Worm (Caenorhabditis elegans) whole organism, L3 larva: ENCODE data around the gene ZC376.8.

ENCODE experiments used
- R02D3.7 ChIP-seq: fragments of 150-350 bp; optimal IDR thresholded peaks from 2 replicates; lab custom pipeline; 2014; ENCODE audit warnings: missing biosample characterization, missing genetic modification characterization
- ZK546.5 ChIP-seq: sonication (generic microtip); optimal IDR thresholded peaks from 2 replicates; lab custom pipeline; 2017; ENCODE audit warnings: missing biosample characterization, missing genetic modification characterization
- aly-2 ChIP-seq: fragments of 150-350 bp; optimal IDR thresholded peaks from 2 replicates; lab custom pipeline; 2014; ENCODE audit warnings: missing biosample characterization, missing genetic modification characterization
- ama-1 ChIP-seq: fragments of 150-350 bp; optimal IDR thresholded peaks from 2 replicates; lab custom pipeline; 2018
- ceh-16 ChIP-seq: sonication (generic microtip); optimal IDR thresholded peaks from 2 replicates; lab custom pipeline; 2017; ENCODE audit warnings: missing biosample characterization, missing genetic modification characterization
- ceh-28 ChIP-seq: fragments of 150-350 bp; optimal IDR thresholded peaks from 2 replicates; lab custom pipeline; 2014; ENCODE audit warnings: missing biosample characterization, missing genetic modification reagents, missing genetic modification characterization
- ceh-82 ChIP-seq: fragments of 150-350 bp; optimal IDR thresholded peaks from 2 replicates; lab custom pipeline; 2014; ENCODE audit warnings: missing biosample characterization, missing genetic modification characterization
- ceh-9 ChIP-seq: sonication (generic microtip); optimal IDR thresholded peaks from 2 replicates; lab custom pipeline; 2018; ENCODE audit warnings: missing biosample characterization, missing genetic modification characterization
- daf-12 ChIP-seq: fragments of 150-350 bp; optimal IDR thresholded peaks from 2 replicates; lab custom pipeline; 2014; ENCODE audit warnings: missing biosample characterization, missing genetic modification reagents, missing genetic modification characterization
- egl-27 ChIP-seq: sonication (generic microtip); optimal IDR thresholded peaks from 4 replicates; lab custom pipeline; 2017; ENCODE audit warnings: missing biosample characterization, missing genetic modification reagents, missing genetic modification characterization
- egl-5 ChIP-seq: fragments of 150-350 bp; optimal IDR thresholded peaks from 2 replicates; lab custom pipeline; 2017; ENCODE audit warnings: missing biosample characterization, missing genetic modification reagents, missing genetic modification characterization, inconsistent platforms
- elt-1 ChIP-seq: fragments of 150-350 bp; optimal IDR thresholded peaks from 2 replicates; lab custom pipeline; 2014; ENCODE audit warnings: missing biosample characterization, missing genetic modification characterization
- elt-2 ChIP-seq: sonication (generic microtip); optimal IDR thresholded peaks from 2 replicates; lab custom pipeline; 2016; ENCODE audit warnings: missing genetic modification reagents, mild to moderate bottlenecking, missing genetic modification characterization, missing compliant biosample characterization
- elt-3 ChIP-seq, 3 experiments: fragments of 150-350 bp in 1 of 3; sonication (generic microtip) in 2 of 3; optimal IDR thresholded peaks; 2 replicates in 2 of 3; 4 replicates in 1 of 3; lab custom pipeline; 2014 to 2017; ENCODE audit warnings: missing biosample characterization in 3 of 3, missing genetic modification characterization in 3 of 3
- eor-1 ChIP-seq, 2 experiments: fragments of 150-350 bp; optimal IDR thresholded peaks; 2 replicates each; lab custom pipeline; 2014 to 2018; ENCODE audit warnings: missing biosample characterization in 2 of 2, missing genetic modification characterization in 2 of 2
- fkh-10 ChIP-seq: sonication (generic microtip); optimal IDR thresholded peaks from 2 replicates; lab custom pipeline; 2017; ENCODE audit warnings: missing biosample characterization, missing genetic modification reagents, missing genetic modification characterization
- fkh-2 ChIP-seq: fragments of 150-350 bp; optimal IDR thresholded peaks from 2 replicates; lab custom pipeline; 2014; ENCODE audit warnings: missing biosample characterization, missing genetic modification reagents, missing genetic modification characterization
- fos-1 ChIP-seq: fragments of 150-350 bp; optimal IDR thresholded peaks from 2 replicates; lab custom pipeline; 2014; ENCODE audit warnings: missing biosample characterization, missing genetic modification characterization
- hmg-11 ChIP-seq: sonication (generic microtip); optimal IDR thresholded peaks from 2 replicates; lab custom pipeline; 2016; ENCODE audit warnings: missing genetic modification characterization, missing compliant biosample characterization
- jun-1 ChIP-seq: fragments of 150-350 bp; optimal IDR thresholded peaks from 2 replicates; lab custom pipeline; 2014; ENCODE audit warnings: missing biosample characterization, missing genetic modification reagents, missing genetic modification characterization
- lin-15B ChIP-seq: fragments of 150-350 bp; optimal IDR thresholded peaks from 2 replicates; lab custom pipeline; 2014; ENCODE audit warnings: missing biosample characterization, missing genetic modification characterization
- lin-39 ChIP-seq: fragments of 150-350 bp; optimal IDR thresholded peaks from 2 replicates; lab custom pipeline; 2018; ENCODE audit warnings: missing biosample characterization, missing genetic modification reagents, missing genetic modification characterization
- lsy-12 ChIP-seq: sonication (generic microtip); optimal IDR thresholded peaks from 2 replicates; lab custom pipeline; 2016; ENCODE audit warnings: mild to moderate bottlenecking, missing genetic modification characterization, missing compliant biosample characterization
- mdl-1 ChIP-seq: fragments of 150-350 bp; optimal IDR thresholded peaks from 2 replicates; lab custom pipeline; 2014; ENCODE audit warnings: missing biosample characterization, missing genetic modification characterization
- mml-1 ChIP-seq: fragments of 150-350 bp; sonication (generic microtip); optimal IDR thresholded peaks from 3 replicates; lab custom pipeline; 2014; ENCODE audit warnings: missing biosample characterization, missing genetic modification characterization
- nfya-1 ChIP-seq: sonication (generic microtip); optimal IDR thresholded peaks from 2 replicates; lab custom pipeline; 2017; ENCODE audit warnings: missing genetic modification characterization, mild to moderate bottlenecking, missing compliant biosample characterization, antibody characterized with exemption, moderate library complexity; ENCODE audit not compliant: insufficient read depth
- nhr-11 ChIP-seq: fragments of 150-350 bp; optimal IDR thresholded peaks from 2 replicates; lab custom pipeline; 2014; ENCODE audit warnings: missing biosample characterization, missing genetic modification characterization
- nhr-12 ChIP-seq: fragments of 150-350 bp; optimal IDR thresholded peaks from 2 replicates; lab custom pipeline; 2014; ENCODE audit warnings: missing biosample characterization, missing genetic modification characterization
- nhr-23 ChIP-seq: fragments of 150-350 bp; optimal IDR thresholded peaks from 2 replicates; lab custom pipeline; 2014; ENCODE audit warnings: missing biosample characterization, missing genetic modification reagents, missing genetic modification characterization
- nhr-237 ChIP-seq: fragments of 150-350 bp; optimal IDR thresholded peaks from 2 replicates; lab custom pipeline; 2014; ENCODE audit warnings: missing biosample characterization, missing genetic modification characterization
- nhr-25 ChIP-seq: sonication (generic microtip); optimal IDR thresholded peaks from 2 replicates; lab custom pipeline; 2017; ENCODE audit warnings: missing biosample characterization, missing genetic modification characterization
- nhr-28 ChIP-seq: fragments of 150-350 bp; optimal IDR thresholded peaks from 2 replicates; lab custom pipeline; 2014; ENCODE audit warnings: missing biosample characterization, missing genetic modification characterization
- nhr-43 ChIP-seq: sonication (generic microtip); optimal IDR thresholded peaks from 2 replicates; lab custom pipeline; 2016; ENCODE audit warnings: mild to moderate bottlenecking, missing genetic modification characterization, missing compliant biosample characterization; ENCODE audit not compliant: poor library complexity, severe bottlenecking
- nhr-67 ChIP-seq: fragments of 150-350 bp; optimal IDR thresholded peaks from 2 replicates; lab custom pipeline; 2014; ENCODE audit warnings: missing biosample characterization, missing genetic modification characterization
- nhr-76 ChIP-seq: fragments of 150-350 bp; sonication (generic microtip); optimal IDR thresholded peaks from 5 replicates; lab custom pipeline; 2014; ENCODE audit warnings: missing biosample characterization, missing genetic modification characterization
- nhr-77 ChIP-seq: fragments of 150-350 bp; optimal IDR thresholded peaks from 2 replicates; lab custom pipeline; 2014; ENCODE audit warnings: missing biosample characterization, missing genetic modification characterization
- pha-4 ChIP-seq: fragments of 150-350 bp; optimal IDR thresholded peaks from 2 replicates; lab custom pipeline; 2014; ENCODE audit warnings: missing biosample characterization, missing genetic modification reagents, missing genetic modification characterization
- pqm-1 ChIP-seq: fragments of 150-350 bp; optimal IDR thresholded peaks from 2 replicates; lab custom pipeline; 2017; ENCODE audit warnings: missing biosample characterization, missing genetic modification characterization, inconsistent platforms
- sea-2 ChIP-seq: fragments of 150-350 bp; sonication (generic microtip); optimal IDR thresholded peaks from 4 replicates; lab custom pipeline; 2014; ENCODE audit warnings: missing biosample characterization, missing genetic modification reagents, missing genetic modification characterization
- skn-1 ChIP-seq: fragments of 150-350 bp; optimal IDR thresholded peaks from 2 replicates; lab custom pipeline; 2014; ENCODE audit warnings: missing biosample characterization, missing genetic modification characterization
- snpc-4 ChIP-seq: fragments of 150-350 bp; optimal IDR thresholded peaks from 2 replicates; lab custom pipeline; 2014; ENCODE audit warnings: missing biosample characterization, missing genetic modification characterization
- tbx-2 ChIP-seq: sonication (generic microtip); optimal IDR thresholded peaks from 2 replicates; lab custom pipeline; 2016; ENCODE audit warnings: mild to moderate bottlenecking, missing genetic modification characterization, missing compliant biosample characterization
- unc-39 ChIP-seq: sonication (generic microtip); optimal IDR thresholded peaks from 4 replicates; lab custom pipeline; 2017; ENCODE audit warnings: missing biosample characterization, missing genetic modification characterization
- unc-62 ChIP-seq: fragments of 150-350 bp; sonication (generic microtip); optimal IDR thresholded peaks from 4 replicates; lab custom pipeline; 2014; ENCODE audit warnings: missing biosample characterization, missing genetic modification reagents, missing genetic modification characterization
- zag-1 ChIP-seq: fragments of 150-350 bp; optimal IDR thresholded peaks from 2 replicates; lab custom pipeline; 2014; ENCODE audit warnings: missing biosample characterization, missing genetic modification characterization
- ztf-11 ChIP-seq: fragments of 150-350 bp; optimal IDR thresholded peaks from 2 replicates; lab custom pipeline; 2014; ENCODE audit warnings: missing biosample characterization, missing genetic modification characterization
- ztf-4 ChIP-seq: fragments of 150-350 bp; optimal IDR thresholded peaks from 2 replicates; lab custom pipeline; 2014; ENCODE audit warnings: missing biosample characterization, missing genetic modification characterization

Gene ZC376.8

ce11 chrV:14192870-14193269, 12.8 kb downstream of the ZC376.8 start:
- no peak for TF ChIP-seq nhr-43 (tag; lab: Kevin White, UChicago)
- no peak for TF ChIP-seq nhr-67 (tag; lab: Kevin White, UChicago)
- TF ChIP-seq elt-1 (tag; lab: Kevin White, UChicago): no peak
- no peak for TF ChIP-seq ceh-28 (tag; lab: Kevin White, UChicago)
- no peak for TF ChIP-seq mml-1 (tag; lab: Kevin White, UChicago)
- no peak for TF ChIP-seq elt-2 (tag; lab: Kevin White, UChicago)
- no peak for TF ChIP-seq hmg-11
- no peak for TF ChIP-seq zag-1 (tag; lab: Kevin White, UChicago)
- no peak for TF ChIP-seq daf-12 (tag; lab: Kevin White, UChicago)
- no peak for TF ChIP-seq sea-2 (GFP tag; lab: Kevin White, UChicago)
- no peak for TF ChIP-seq ama-1 (lab: Kevin White, UChicago)
- no peak for TF ChIP-seq tbx-2 (tag; lab: Kevin White, UChicago)
- no peak for TF ChIP-seq eor-1 (tag; optimal IDR thresholded peaks at IDR 0.05; lab: Kevin White, UChicago)
- TF ChIP-seq fkh-10 (GFP tag; lab: Kevin White, UChicago): no peak
- TF ChIP-seq nhr-237 (tag; lab: Kevin White, UChicago): no peak

- TF ChIP-seq aly-2 (tag; lab: Kevin White, UChicago) (no peak), sea-2 (GFP tag; lab: Kevin White, UChicago) (no peak), nfya-1 (peak; percentile 80), elt-2 (tag; lab: Kevin White, UChicago) (peak; percentile 85), pha-4 (tag; lab: Kevin White, UChicago) (peak; percentile 77), ztf-11 (tag; lab: Kevin White, UChicago) (no peak), lsy-12 (tag; lab: Kevin White, UChicago) (peak; percentile 17), skn-1 (tag; lab: Kevin White, UChicago) (no peak), nhr-237 (tag; lab: Kevin White, UChicago) (no peak), R02D3.7 (tag; lab: Kevin White, UChicago) (peak; percentile 44), ceh-9 (tag; lab: Kevin White, UChicago) (no peak), mml-1 (tag; lab: Kevin White, UChicago) (no peak), snpc-4 (tag; lab: Kevin White, UChicago) (peak; percentile 35), nhr-76 (tag; lab: Kevin White, UChicago) (no peak), eor-1 (tag; optimal IDR thresholded peaks at IDR 0.05; lab: Kevin White, UChicago) (no peak), lin-39 (tag; lab: Kevin White, UChicago) (peak; percentile 53), ceh-16 (tag; lab: Kevin White, UChicago) (no peak), nhr-43 (tag; lab: Kevin White, UChicago) (peak; percentile 54), nhr-23 (tag; lab: Kevin White, UChicago) (peak; percentile 57), ceh-28 (tag; lab: Kevin White, UChicago) (peak; percentile 53), nhr-77 (tag; lab: Kevin White, UChicago) (peak; percentile 47), elt-1 (tag; lab: Kevin White, UChicago) (no peak), nhr-25 (tag; lab: Kevin White, UChicago) (peak; percentile 80), tbx-2 (tag; lab: Kevin White, UChicago) (no peak), nhr-12 (tag; lab: Kevin White, UChicago) (no peak), ztf-4 (tag; lab: Kevin White, UChicago) (no peak), unc-39 (tag; lab: Kevin White, UChicago) (no peak), fos-1 (tag; lab: Kevin White, UChicago) (no peak), egl-5 (tag; lab: Kevin White, UChicago) (no peak), fkh-2 (tag; lab: Kevin White, UChicago) (no peak), pqm-1 (tag; lab: Kevin White, UChicago) (peak; percentile 75), nhr-67 (tag; lab: Kevin White, UChicago) (no peak), daf-12 (tag; lab: Kevin White, UChicago) (no peak), nhr-28 (tag; lab: Kevin White, UChicago) (no peak), mdl-1 (tag; lab: Kevin White, UChicago) (no peak), ZK546.5 (tag; lab: Kevin White, UChicago) (no peak), egl-27 (no peak), nhr-11 (tag; lab: Kevin White, UChicago) (no peak), elt-3 (tag; optimal IDR thresholded peaks at IDR 0.05; lab: Kevin White, UChicago) (no peak), zag-1 (tag; lab: Kevin White, UChicago) (no peak), fkh-10 (GFP tag; lab: Kevin White, UChicago) (no peak), hmg-11 (peak; percentile 81), jun-1 (tag; lab: Kevin White, UChicago) (peak; percentile 32), ama-1 (lab: Kevin White, UChicago) (peak; percentile 9), unc-62 (no peak), ceh-82 (no peak), lin-15B (tag; lab: Kevin White, UChicago) (peak; percentile 33)
These were observed 13.4 kb downstream of the ZC376.8 start, which contains the start of gene atfs-1 for ce11 chrV:14193451-14193850. TSS of gene atfs-1 (plus strand) at chrV:14193663.
